Fruit fly (Drosophila melanogaster) whole organism, embryonic: ENCODE measurements around the gene Moe.
A peak's percentile ranks its signal among the peaks of the same experiment; 100 is the strongest.

Experiments used
- ATbp ChIP-seq: fragments of 200-800 bp; sonication (Bioruptor generic); optimal IDR thresholded peaks from 2 replicates; lab custom pipeline; 2017; ENCODE audit warnings: missing biosample characterization, mild to moderate bottlenecking, missing genetic modification characterization, missing genetic modification reagents
- Atf3 ChIP-seq: fragments of 200-800 bp; sonication (Bioruptor generic); optimal IDR thresholded peaks from 3 replicates; lab custom pipeline; 2016; ENCODE audit warnings: missing biosample characterization, missing genetic modification characterization
- Blimp-1 ChIP-seq: fragments of 200-800 bp; sonication (Bioruptor generic); optimal IDR thresholded peaks from 3 replicates; lab custom pipeline; 2018; ENCODE audit warnings: missing biosample characterization, missing genetic modification characterization, mild to moderate bottlenecking, moderate library complexity, missing genetic modification reagents
- CG10267 ChIP-seq: fragments of 200-800 bp; sonication (Bioruptor generic); optimal IDR thresholded peaks from 2 replicates; lab custom pipeline; 2018; ENCODE audit warnings: missing biosample characterization, mild to moderate bottlenecking, missing genetic modification characterization, moderate library complexity
- CG10543 ChIP-seq: fragments of 200-800 bp; sonication (Bioruptor generic); optimal IDR thresholded peaks from 3 replicates; lab custom pipeline; 2017; ENCODE audit warnings: missing biosample characterization, mild to moderate bottlenecking, missing genetic modification characterization, moderate library complexity
- CG10959 ChIP-seq: fragments of 200-800 bp; sonication (Bioruptor generic); IDR thresholded peaks from 2 replicates; pipeline ENCODE4 v1.3.6; 2022; ENCODE audit warnings: missing biosample characterization, missing genetic modification characterization
- CG11247 ChIP-seq: fragments of 200-800 bp; sonication (Bioruptor generic); IDR thresholded peaks from 2 replicates; pipeline ENCODE4 v1.3.6; 2022; ENCODE audit warnings: missing biosample characterization, missing genetic modification characterization
- CG12299 ChIP-seq: fragments of 200-800 bp; sonication (Bioruptor generic); optimal IDR thresholded peaks from 2 replicates; lab custom pipeline; 2018; ENCODE audit warnings: missing biosample characterization, mild to moderate bottlenecking, missing genetic modification characterization
- CG17912 ChIP-seq: fragments of 200-800 bp; sonication (Bioruptor generic); optimal IDR thresholded peaks from 2 replicates; lab custom pipeline; 2018; ENCODE audit warnings: missing biosample characterization, mild to moderate bottlenecking, missing genetic modification characterization
- CG18476 ChIP-seq: fragments of 200-800 bp; sonication (Bioruptor generic); optimal IDR thresholded peaks from 2 replicates; lab custom pipeline; 2016; ENCODE audit warnings: missing biosample characterization, mild to moderate bottlenecking, missing genetic modification characterization
- CG42726 ChIP-seq: fragments of 200-800 bp; sonication (Bioruptor generic); IDR thresholded peaks from 2 replicates; pipeline ENCODE4 v1.3.6; 2022; ENCODE audit warnings: missing biosample characterization, missing genetic modification characterization; ENCODE audit not compliant: partially characterized antibody
- CG43689 ChIP-seq: fragments of 200-800 bp; sonication (Bioruptor generic); IDR thresholded peaks from 2 replicates; pipeline ENCODE4 v1.3.6; 2022; ENCODE audit warnings: missing biosample characterization, missing genetic modification characterization
- CG4730 ChIP-seq: fragments of 200-800 bp; sonication (Bioruptor generic); IDR thresholded peaks from 2 replicates; pipeline ENCODE4 v1.3.6; 2022; ENCODE audit warnings: missing biosample characterization, missing genetic modification characterization
- CG5180 ChIP-seq: fragments of 200-800 bp; sonication (Bioruptor generic); optimal IDR thresholded peaks from 3 replicates; lab custom pipeline; 2017; ENCODE audit warnings: missing biosample characterization, missing genetic modification characterization, mild to moderate bottlenecking, moderate library complexity, missing genetic modification reagents
- CG8281 ChIP-seq: fragments of 200-800 bp; sonication (Bioruptor generic); optimal IDR thresholded peaks from 2 replicates; lab custom pipeline; 2018; ENCODE audit warnings: missing biosample characterization, mild to moderate bottlenecking, missing genetic modification characterization, moderate library complexity
- CHES-1-like ChIP-seq: fragments of 200-800 bp; sonication (Bioruptor generic); optimal IDR thresholded peaks from 2 replicates; lab custom pipeline; 2016; ENCODE audit warnings: missing biosample characterization, missing genetic modification characterization
- Chrac-16 ChIP-seq: fragments of 200-800 bp; sonication (Bioruptor generic); optimal IDR thresholded peaks from 3 replicates; lab custom pipeline; 2016; ENCODE audit warnings: missing biosample characterization, missing genetic modification characterization
- Dp ChIP-seq: fragments of 200-800 bp; sonication (Bioruptor generic); optimal IDR thresholded peaks from 2 replicates; lab custom pipeline; 2018; ENCODE audit warnings: missing biosample characterization, mild to moderate bottlenecking, missing genetic modification characterization, moderate library complexity
- HLH3B ChIP-seq: fragments of 200-800 bp; sonication (Bioruptor generic); IDR thresholded peaks from 2 replicates; pipeline ENCODE4 v1.3.6; 2022; ENCODE audit warnings: missing biosample characterization, missing genetic modification characterization
- HmgZ ChIP-seq: fragments of 200-800 bp; sonication (Bioruptor generic); optimal IDR thresholded peaks from 2 replicates; lab custom pipeline; 2018; ENCODE audit warnings: missing biosample characterization, mild to moderate bottlenecking, missing genetic modification characterization
- Lhr ChIP-seq: fragments of 200-800 bp; sonication (Bioruptor generic); optimal IDR thresholded peaks from 3 replicates; lab custom pipeline; 2017; ENCODE audit warnings: mild to moderate bottlenecking, missing biosample characterization, missing genetic modification reagents, missing genetic modification characterization
- NC2β ChIP-seq: fragments of 200-800 bp; sonication (Bioruptor generic); optimal IDR thresholded peaks from 2 replicates; lab custom pipeline; 2016; ENCODE audit warnings: missing biosample characterization, missing genetic modification characterization
- Side ChIP-seq: fragments of 200-800 bp; sonication (Bioruptor generic); optimal IDR thresholded peaks from 2 replicates; lab custom pipeline; 2016; ENCODE audit warnings: missing biosample characterization, missing genetic modification characterization
- Sox100B ChIP-seq: fragments of 200-800 bp; sonication (Bioruptor generic); optimal IDR thresholded peaks from 3 replicates; lab custom pipeline; 2018; ENCODE audit warnings: missing biosample characterization, mild to moderate bottlenecking, missing genetic modification characterization
- Ssrp ChIP-seq: fragments of 200-800 bp; sonication (Bioruptor generic); optimal IDR thresholded peaks from 2 replicates; lab custom pipeline; 2018; ENCODE audit warnings: missing biosample characterization, mild to moderate bottlenecking, missing genetic modification characterization, moderate library complexity
- Xrp1 ChIP-seq: fragments of 200-800 bp; sonication (Bioruptor generic); IDR thresholded peaks from 2 replicates; pipeline ENCODE4 v1.3.6; 2022; ENCODE audit warnings: missing biosample characterization, missing genetic modification characterization
- amos ChIP-seq: fragments of 200-800 bp; sonication (Bioruptor generic); IDR thresholded peaks from 2 replicates; pipeline ENCODE4 v1.3.6; 2022; ENCODE audit warnings: missing biosample characterization, missing genetic modification characterization; ENCODE audit not compliant: partially characterized antibody
- aop ChIP-seq: fragments of 200-800 bp; sonication (Bioruptor generic); IDR thresholded peaks from 2 replicates; pipeline ENCODE4 v1.3.6; 2022; ENCODE audit warnings: missing biosample characterization, missing genetic modification characterization
- ap ChIP-seq: fragments of 200-800 bp; sonication (Bioruptor generic); IDR thresholded peaks from 2 replicates; pipeline ENCODE4 v1.3.6; 2022; ENCODE audit warnings: missing biosample characterization, missing genetic modification characterization
- bcd ChIP-seq: fragments of 200-800 bp; sonication (Bioruptor generic); optimal IDR thresholded peaks from 2 replicates; lab custom pipeline; 2017; ENCODE audit warnings: missing biosample characterization, mild to moderate bottlenecking, missing genetic modification characterization
- bsh ChIP-seq, 2 experiments: fragments of 200-800 bp; sonication (Bioruptor generic); optimal IDR thresholded peaks; 2 replicates each; lab custom pipeline; 2017 to 2018; ENCODE audit warnings: mild to moderate bottlenecking in 2 of 2, missing biosample characterization in 2 of 2, missing genetic modification characterization in 2 of 2, moderate library complexity in 1 of 2
- chinmo ChIP-seq: fragments of 200-800 bp; sonication (Bioruptor generic); IDR thresholded peaks from 4 replicates; pipeline ENCODE4 v1.3.6; 2022; ENCODE audit warnings: missing biosample characterization, missing genetic modification characterization; ENCODE audit not compliant: partially characterized antibody
- corto ChIP-seq: fragments of 200-800 bp; sonication (Bioruptor generic); optimal IDR thresholded peaks from 2 replicates; lab custom pipeline; 2016; ENCODE audit warnings: missing biosample characterization, mild to moderate bottlenecking, missing genetic modification characterization, moderate library complexity
- croc ChIP-seq: fragments of 200-800 bp; sonication (Bioruptor generic); conservative IDR thresholded peaks from 3 replicates; pipeline ENCODE4 v1.3.6; 2022; ENCODE audit warnings: missing biosample characterization, missing genetic modification characterization
- crp ChIP-seq, 2 experiments: fragments of 200-800 bp; sonication (Bioruptor generic); optimal IDR thresholded peaks; 2 replicates in 1 of 2; 3 replicates in 1 of 2; lab custom pipeline; 2017; ENCODE audit warnings: missing biosample characterization in 2 of 2, missing genetic modification characterization in 2 of 2, mild to moderate bottlenecking in 1 of 2, moderate library complexity in 1 of 2
- danr ChIP-seq: fragments of 200-800 bp; sonication (Bioruptor generic); IDR thresholded peaks from 2 replicates; pipeline ENCODE4 v1.3.6; 2022; ENCODE audit warnings: missing biosample characterization, missing genetic modification characterization
- dimm ChIP-seq: fragments of 200-800 bp; sonication (Bioruptor generic); IDR thresholded peaks from 2 replicates; pipeline ENCODE4 v1.3.6; 2022; ENCODE audit warnings: missing biosample characterization, missing genetic modification characterization
- fu2 ChIP-seq: fragments of 200-800 bp; sonication (Bioruptor generic); optimal IDR thresholded peaks from 2 replicates; lab custom pipeline; 2016; ENCODE audit warnings: missing biosample characterization, missing genetic modification characterization
- grn ChIP-seq: fragments of 200-800 bp; sonication (Bioruptor generic); optimal IDR thresholded peaks from 3 replicates; lab custom pipeline; 2017; ENCODE audit warnings: missing biosample characterization, missing genetic modification characterization
- knrl ChIP-seq: fragments of 200-800 bp; sonication (Bioruptor generic); IDR thresholded peaks from 3 replicates; pipeline ENCODE4 v1.3.6; 2022; ENCODE audit warnings: missing biosample characterization, missing genetic modification characterization; ENCODE audit not compliant: partially characterized antibody
- lbe ChIP-seq: fragments of 200-800 bp; sonication (Bioruptor generic); optimal IDR thresholded peaks from 2 replicates; lab custom pipeline; 2016; ENCODE audit warnings: missing biosample characterization, mild to moderate bottlenecking, missing genetic modification characterization
- peb ChIP-seq: fragments of 200-800 bp; sonication (Bioruptor generic); IDR thresholded peaks from 2 replicates; pipeline ENCODE4 v1.3.6; 2022; ENCODE audit warnings: missing biosample characterization, missing genetic modification characterization
- pfk ChIP-seq: fragments of 200-800 bp; sonication (Bioruptor generic); optimal IDR thresholded peaks from 2 replicates; lab custom pipeline; 2018; ENCODE audit warnings: missing biosample characterization, mild to moderate bottlenecking, missing genetic modification characterization, moderate library complexity
- pita ChIP-seq: fragments of 200-800 bp; sonication (Bioruptor generic); optimal IDR thresholded peaks from 2 replicates; lab custom pipeline; 2017; ENCODE audit warnings: missing biosample characterization, mild to moderate bottlenecking, missing genetic modification characterization
- salm ChIP-seq: fragments of 200-800 bp; sonication (Bioruptor generic); optimal IDR thresholded peaks from 2 replicates; lab custom pipeline; 2018; ENCODE audit warnings: missing biosample characterization, mild to moderate bottlenecking, missing genetic modification characterization
- shn ChIP-seq: fragments of 200-800 bp; sonication (Bioruptor generic); optimal IDR thresholded peaks from 3 replicates; lab custom pipeline; 2016; ENCODE audit warnings: missing biosample characterization, missing genetic modification characterization
- tgo ChIP-seq: fragments of 200-800 bp; sonication (Bioruptor generic); IDR thresholded peaks from 3 replicates; pipeline ENCODE4 v1.3.6; 2022; ENCODE audit warnings: missing biosample characterization, missing genetic modification characterization
- vvl ChIP-seq: fragments of 200-800 bp; sonication (Bioruptor generic); IDR thresholded peaks from 2 replicates; pipeline ENCODE4 v1.3.6; 2022; ENCODE audit warnings: missing biosample characterization, missing genetic modification characterization
- wor ChIP-seq: fragments of 200-800 bp; sonication (Bioruptor generic); IDR thresholded peaks from 2 replicates; pipeline ENCODE4 v1.3.6; 2022; ENCODE audit warnings: missing biosample characterization, missing genetic modification characterization

Moe gene

dm6 chrX:8905545-8906455 is 7.7 kb upstream of the Moe start (continued):
- TF ChIP-seq pita (no peak), Xrp1 (no peak), Chrac-16 (GFP tag; lab: Kevin White, UChicago) (no peak), tgo (GFP tag; lab: Robert Waterston, UW) (no peak), fu2 (GFP tag; lab: Kevin White, UChicago) (no peak), peb (GFP tag; lab: Robert Waterston, UW) (no peak), Dp (GFP tag; lab: Kevin White, UChicago) (no peak), amos (GFP tag; lab: Robert Waterston, UW) (peak; percentile 85), CHES-1-like (no peak), CG10959 (GFP tag; lab: Robert Waterston, UW) (no peak), danr (GFP tag; lab: Robert Waterston, UW) (no peak), bsh (GFP tag; optimal IDR thresholded peaks at IDR 0.05; lab: Kevin White, UChicago) (peak in 1 of 2 experiments; percentile 39), CG42726 (peak; percentile 33; the same call in 1 of the 2 replicates), CG8281 (tag; lab: Kevin White, UChicago) (no peak), Blimp-1 (no peak), CG17912 (GFP tag; lab: Kevin White, UChicago) (no peak), Atf3 (no peak), CG4730 (GFP tag; lab: Robert Waterston, UW) (no peak), chinmo (GFP tag; lab: Robert Waterston, UW) (peak; percentile 84; the same call in 1 of the 4 replicates), ATbp (GFP tag; lab: Kevin White, UChicago) (no peak), vvl (GFP tag; lab: Robert Waterston, UW) (no peak), dimm (GFP tag; lab: Robert Waterston, UW) (no peak), lbe (GFP tag; lab: Kevin White, UChicago) (no peak), CG5180 (GFP tag; lab: Kevin White, UChicago) (no peak), CG10267 (tag; lab: Kevin White, UChicago) (no peak), HmgZ (no peak), bcd (GFP tag; lab: Kevin White, UChicago) (no peak), corto (no peak), pfk (no peak), grn (no peak), knrl (GFP tag; lab: Robert Waterston, UW) (peak; percentile 80), CG43689 (GFP tag; lab: Robert Waterston, UW) (no peak), Lhr (no peak), shn (GFP tag; lab: Kevin White, UChicago) (no peak), crp (GFP tag; optimal IDR thresholded peaks at IDR 0.05; lab: Kevin White, UChicago) (no peak), CG12299 (tag; lab: Kevin White, UChicago) (peak; percentile 14), CG18476 (GFP tag; lab: Kevin White, UChicago) (no peak), Ssrp (no peak), salm (tag; lab: Kevin White, UChicago) (no peak), wor (GFP tag; lab: Robert Waterston, UW) (no peak), aop (GFP tag; lab: Robert Waterston, UW) (no peak), Sox100B (GFP tag; lab: Kevin White, UChicago) (no peak), Side (no peak), croc (no peak), CG10543 (GFP tag; lab: Kevin White, UChicago) (no peak), CG11247 (GFP tag; lab: Robert Waterston, UW) (no peak), ap (no peak), NC2β (no peak), HLH3B (GFP tag; lab: Robert Waterston, UW) (no peak)
